Worm (Caenorhabditis elegans) whole organism, L3 larva: Measurements from ENCODE around the gene srg-31.

Source experiments
- elt-3 ChIP-seq, 3 experiments: fragments of 150-350 bp in 1 of 3; sonication (generic microtip) in 2 of 3; optimal IDR thresholded peaks; 2 replicates in 2 of 3; 4 replicates in 1 of 3; lab custom pipeline; 2014 to 2017; ENCODE audit warnings: missing biosample characterization in 3 of 3, missing genetic modification characterization in 3 of 3
- mdl-1 ChIP-seq: fragments of 150-350 bp; optimal IDR thresholded peaks from 2 replicates; lab custom pipeline; 2014; ENCODE audit warnings: missing biosample characterization, missing genetic modification characterization

srg-31 gene

ce11 chrV:6901943-6902549 lies 51.7 kb downstream of the srg-31 start:
- TF ChIP-seq elt-3 (tag; optimal IDR thresholded peaks at IDR 0.05; lab: Kevin White, UChicago) (no peak), mdl-1 (tag; lab: Kevin White, UChicago) (no peak)
